Worm (Caenorhabditis elegans): ENCODE results near the gene ifta-1.

The ifta-1 gene

ce11 chrX:5552652-5553051 is at the start of gene ifta-1:
Gene ifta-1 (minus strand): TSS chrX:5552752.
- no peak for TF ChIP-seq unc-62 (GFP tag; optimal IDR thresholded peaks at IDR 0.05)

ce11 chrX:5599224-5599623 is 46.7 kb upstream of the ifta-1 start, which contains the start of gene sulp-2:
Gene sulp-2 (minus strand): TSS chrX:5599330.
- no peak for TF ChIP-seq unc-62 (GFP tag; optimal IDR thresholded peaks at IDR 0.05)

ce11 chrX:5592517-5593183 is 40.1 kb upstream of the ifta-1 start, which contains the start of gene unc-97:
Gene unc-97 (plus strand): TSS chrX:5593133.
- no peak for TF ChIP-seq unc-62 (GFP tag; optimal IDR thresholded peaks at IDR 0.05)

ce11 chrX:5591830-5592229 is 39.3 kb upstream of the ifta-1 start:
- TF ChIP-seq unc-62 (GFP tag; optimal IDR thresholded peaks at IDR 0.05) = no peak

- no peak for TF ChIP-seq unc-62 (GFP tag; optimal IDR thresholded peaks at IDR 0.05)
Measured at ce11 chrX:5579714-5580265, 27.2 kb upstream of the ifta-1 start.

ce11 chrX:5572638-5573037 is 20.1 kb upstream of the ifta-1 start:
- no peak for TF ChIP-seq unc-62 (GFP tag; optimal IDR thresholded peaks at IDR 0.05)

- TF ChIP-seq unc-62 (GFP tag; optimal IDR thresholded peaks at IDR 0.05) = no peak
Measured at ce11 chrX:5567454-5567853, 14.9 kb upstream of the ifta-1 start, which contains the start of gene mec-2. Gene mec-2 (plus strand): TSS chrX:5567754.

- no peak for TF ChIP-seq unc-62 (GFP tag; optimal IDR thresholded peaks at IDR 0.05)
Measured at ce11 chrX:5565478-5565877, 12.9 kb upstream of the ifta-1 start.

- TF ChIP-seq unc-62 (GFP tag; optimal IDR thresholded peaks at IDR 0.05) = no peak
Measured at ce11 chrX:5557966-5558365, 5.4 kb upstream of the ifta-1 start, which contains the start of gene C38C5.1. Gene C38C5.1 (plus strand): TSS chrX:5558055.

- TF ChIP-seq unc-62 (GFP tag; optimal IDR thresholded peaks at IDR 0.05) = no peak
Measured at ce11 chrX:5555055-5555629, 2.6 kb upstream of the ifta-1 start.

- no peak for TF ChIP-seq unc-62 (GFP tag; optimal IDR thresholded peaks at IDR 0.05)
Measured at ce11 chrX:5547828-5548227, 4.7 kb downstream of the ifta-1 start.

- TF ChIP-seq unc-62 (GFP tag; optimal IDR thresholded peaks at IDR 0.05) = no peak
Measured at ce11 chrX:5543651-5544050, 8.9 kb downstream of the ifta-1 start, which contains the start of gene C54G7.1. Gene C54G7.1 (plus strand): TSS chrX:5543951.

- no peak for TF ChIP-seq unc-62 (GFP tag; optimal IDR thresholded peaks at IDR 0.05)
Measured at ce11 chrX:5538416-5538815, 14.1 kb downstream of the ifta-1 start, which contains the start of gene lgx-1. Gene lgx-1 (minus strand): TSS chrX:5538516.

ce11 chrX:5524260-5524659 is 28.3 kb downstream of the ifta-1 start:
- TF ChIP-seq unc-62 (GFP tag; optimal IDR thresholded peaks at IDR 0.05) = no peak

- TF ChIP-seq unc-62 (GFP tag; optimal IDR thresholded peaks at IDR 0.05) = no peak
Measured at ce11 chrX:5522769-5523601, 29.6 kb downstream of the ifta-1 start, which contains the start of gene mboa-3. Gene mboa-3 (minus strand): TSS chrX:5522819.

ce11 chrX:5519567-5519966 is 33.0 kb downstream of the ifta-1 start:
- no peak for TF ChIP-seq unc-62 (GFP tag; optimal IDR thresholded peaks at IDR 0.05)
